Worm (Caenorhabditis elegans) whole organism, L2 larva: ENCODE measurements around the gene C14B1.3.

ENCODE experiments used
- ceh-82 ChIP-seq: fragments of 150-350 bp; optimal IDR thresholded peaks from 2 replicates; lab custom pipeline; 2014; ENCODE audit warnings: missing biosample characterization, missing genetic modification characterization
- elt-1 ChIP-seq: fragments of 150-350 bp; optimal IDR thresholded peaks from 2 replicates; lab custom pipeline; 2014; ENCODE audit warnings: missing biosample characterization, missing genetic modification characterization

ce11 chrIII:3706586-3706985 lies 3.2 kb downstream of the C14B1.3 start, which contains the start of gene dph-1:
- TF ChIP-seq elt-1 (tag; lab: Kevin White, UChicago) (no peak), ceh-82 (tag; lab: Kevin White, UChicago) (no peak)
